Fruit fly (Drosophila melanogaster) S2 (cell line): Measurements from ENCODE around the gene ver.

ENCODE experiments used
- CG8478 ChIP-seq: fragments of >200 bp; optimal IDR thresholded peaks from 2 replicates; lab custom pipeline; 2018
- CTCF ChIP-seq, 2 experiments: fragments of >200 bp; optimal IDR thresholded peaks; 2 replicates each; lab custom pipeline; 2018

The ver gene

DNA sequence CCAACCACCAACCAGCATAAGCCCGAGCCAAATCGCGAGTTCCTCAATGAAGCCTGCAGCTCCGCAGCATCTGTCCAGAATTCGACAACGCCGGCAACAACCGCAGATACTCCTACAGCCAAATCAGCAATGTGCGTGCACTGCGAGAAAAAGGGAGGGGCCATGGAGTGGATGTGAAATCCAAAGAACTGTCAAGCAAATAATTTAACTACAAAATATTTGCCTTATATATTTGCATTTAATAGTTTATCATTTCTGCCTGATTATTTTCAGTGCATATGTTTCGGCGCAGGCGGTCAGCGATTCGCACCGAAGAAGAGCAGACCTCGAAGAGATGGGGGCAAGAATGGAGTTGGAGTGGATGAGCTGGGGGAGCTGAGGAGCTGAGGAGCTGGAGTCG, 27.9 kb downstream of the ver start:
- TF ChIP-seq CTCF (optimal IDR thresholded peaks at IDR 0.05; lab: Kevin White, UChicago) (no peak), CG8478 (lab: Kevin White, UChicago) (no peak)

DNA sequence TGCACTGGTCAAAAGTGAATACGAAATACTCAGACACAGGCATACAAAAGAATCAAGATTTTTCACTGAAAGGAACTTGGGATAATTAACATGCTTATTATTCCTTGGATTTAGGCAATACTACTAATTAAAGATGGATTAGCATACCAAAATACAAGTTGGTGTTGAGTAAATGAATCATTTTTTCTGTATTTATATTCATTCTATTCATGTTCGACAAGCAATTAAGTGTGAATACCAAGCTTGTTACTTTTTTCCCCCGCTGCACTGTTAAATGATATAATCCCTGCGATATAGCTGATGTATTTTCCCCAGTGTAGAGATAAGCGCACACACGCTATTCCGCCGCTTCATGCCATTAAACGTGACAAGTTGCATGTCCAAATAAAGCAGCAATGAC, 33.9 kb downstream of the ver start:
- TF ChIP-seq CG8478 (lab: Kevin White, UChicago): no peak
- no peak for TF ChIP-seq CTCF (optimal IDR thresholded peaks at IDR 0.05; lab: Kevin White, UChicago)

DNA sequence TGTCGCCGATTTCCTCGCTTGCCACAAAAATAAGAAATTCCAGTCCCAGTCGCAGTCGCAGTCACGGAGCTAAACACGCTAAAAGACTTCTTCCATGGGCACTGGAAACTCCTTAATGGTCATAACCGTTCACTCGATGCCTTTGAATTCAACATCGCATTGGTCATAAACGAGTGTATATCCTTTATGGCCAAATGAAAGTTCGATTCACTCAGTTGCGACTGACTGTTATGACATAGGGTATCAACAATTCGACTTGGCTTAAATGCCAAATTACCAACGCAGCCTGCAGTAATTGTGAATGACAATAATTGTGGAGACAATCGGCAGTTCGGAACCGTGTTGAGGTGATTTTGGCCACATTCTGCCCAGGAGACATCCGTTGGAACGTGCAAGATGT, 35.5 kb downstream of the ver start:
- TF ChIP-seq CTCF (optimal IDR thresholded peaks at IDR 0.05; lab: Kevin White, UChicago): no peak
- no peak for TF ChIP-seq CG8478 (lab: Kevin White, UChicago)

DNA sequence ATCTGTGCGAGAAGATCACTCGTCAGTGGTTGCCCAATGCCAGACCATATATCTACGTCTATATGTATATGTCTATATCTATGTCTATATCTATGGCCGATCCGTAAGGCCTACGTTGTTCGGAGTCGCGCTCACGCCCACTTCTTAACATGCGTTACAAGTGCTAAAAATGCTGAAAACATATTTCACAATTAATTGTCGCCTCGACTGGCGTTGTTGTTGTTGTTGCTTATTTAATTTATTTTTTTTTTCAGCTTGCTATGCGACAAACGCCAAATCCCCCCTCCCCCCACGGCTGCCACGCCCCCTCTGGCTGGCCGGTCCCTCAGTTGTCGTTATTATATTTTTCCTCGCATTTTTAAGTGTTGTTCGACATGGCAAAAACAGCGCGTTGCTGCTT, 40.5 kb downstream of the ver start:
- no peak for TF ChIP-seq CG8478 (lab: Kevin White, UChicago)
- TF ChIP-seq CTCF (optimal IDR thresholded peaks at IDR 0.05; lab: Kevin White, UChicago): no peak

DNA sequence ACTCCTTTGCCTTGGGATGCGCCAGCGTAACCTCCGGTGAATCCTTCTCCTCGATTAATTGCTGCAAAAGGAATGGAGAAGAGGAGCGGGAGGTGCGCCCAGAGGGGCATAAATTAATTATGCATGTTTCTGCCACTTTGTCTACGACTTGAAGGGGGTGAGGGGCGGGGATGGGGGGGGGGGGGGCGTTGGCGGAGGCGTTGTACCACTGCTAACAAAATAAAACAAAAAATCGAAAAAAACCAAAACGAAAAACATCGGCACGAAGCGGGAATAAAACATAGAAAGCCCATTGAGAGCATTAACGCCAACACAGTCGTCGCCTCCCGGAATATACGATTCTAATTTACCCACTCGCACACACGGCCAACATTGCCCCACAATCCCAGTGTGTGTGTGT, 41.2 kb downstream of the ver start:
- no peak for TF ChIP-seq CG8478 (lab: Kevin White, UChicago)

DNA sequence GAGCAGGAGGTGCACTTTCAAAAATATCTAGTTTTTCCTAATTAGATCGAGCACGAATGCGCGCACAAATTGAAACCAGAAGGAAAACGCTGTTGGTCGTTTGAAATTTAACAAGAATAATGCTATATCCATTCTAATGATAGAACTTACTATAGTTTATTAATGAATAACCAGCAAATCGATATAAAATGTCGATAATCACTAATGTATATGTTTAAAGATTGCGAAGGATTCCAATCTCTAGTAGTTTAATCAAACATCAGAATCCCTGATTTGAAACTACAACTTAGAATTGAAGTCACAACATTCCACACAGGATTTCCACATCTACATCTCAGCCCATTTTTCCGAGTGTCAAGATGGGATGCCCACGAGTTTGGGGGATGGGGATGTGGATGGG, 41.6 kb downstream of the ver start:
- TF ChIP-seq CG8478 (lab: Kevin White, UChicago) (no peak), CTCF (optimal IDR thresholded peaks at IDR 0.05; lab: Kevin White, UChicago) (no peak)

DNA sequence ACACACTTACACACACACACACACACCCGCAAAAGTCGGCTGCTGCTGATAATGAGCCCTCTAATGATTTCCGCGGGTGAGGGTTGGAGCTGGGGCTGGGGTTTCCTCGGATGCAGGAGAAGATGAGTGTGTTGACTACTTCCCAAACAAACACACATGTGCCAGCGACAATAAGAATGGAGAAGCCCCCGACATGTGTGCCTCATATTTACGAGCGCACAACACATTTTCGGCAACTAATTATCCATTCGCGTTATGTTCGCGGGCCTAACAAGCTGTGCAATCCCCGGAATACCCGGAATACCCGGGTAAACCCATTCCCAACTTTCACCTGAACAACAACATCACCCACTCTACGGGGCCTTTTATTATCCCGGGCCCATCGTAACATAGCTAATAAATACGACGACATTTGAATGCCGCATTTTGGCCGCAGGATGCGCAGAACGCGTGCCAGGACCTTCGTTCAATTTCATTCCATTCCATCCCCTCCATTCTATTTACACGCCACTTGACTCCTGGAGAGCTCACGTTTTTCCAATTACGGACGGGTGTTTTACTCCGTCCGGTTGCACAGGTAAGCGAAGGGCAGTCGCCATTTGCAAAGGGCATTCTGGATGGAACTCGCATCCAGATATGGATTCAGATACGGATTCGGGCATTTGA, 42.4 kb downstream of the ver start:
- TF ChIP-seq CG8478 (lab: Kevin White, UChicago) (no peak), CTCF (optimal IDR thresholded peaks at IDR 0.05; lab: Kevin White, UChicago) (no peak)

DNA sequence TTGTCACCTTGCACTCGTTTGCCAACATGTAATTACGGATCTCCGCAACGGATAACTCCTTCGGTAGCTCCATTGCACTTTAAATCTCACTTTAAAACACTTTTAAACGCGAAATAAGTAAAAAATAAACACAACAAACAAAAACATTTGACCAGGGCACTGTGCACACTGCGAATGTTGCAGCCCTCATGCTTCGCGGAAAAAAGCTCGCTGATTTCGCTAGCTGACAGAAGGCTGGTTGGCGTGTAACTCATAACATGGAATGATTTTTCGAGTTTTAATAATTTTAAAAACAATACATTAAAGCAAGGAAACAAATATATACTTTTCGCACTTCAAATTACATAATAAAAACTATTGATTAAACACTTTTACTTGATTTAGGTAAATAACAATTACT, 48.6 kb downstream of the ver start, which contains the start of gene sowah:
sowah (minus strand) TSS at position 177 of the 400 bp plus-strand sequence.
- TF ChIP-seq CTCF (optimal IDR thresholded peaks at IDR 0.05; lab: Kevin White, UChicago) (peak in 1 of 2 experiments; percentile 39), CG8478 (lab: Kevin White, UChicago) (no peak)
